Worm (Caenorhabditis elegans): ENCODE measurements around the gene T19H5.6.

DNA sequence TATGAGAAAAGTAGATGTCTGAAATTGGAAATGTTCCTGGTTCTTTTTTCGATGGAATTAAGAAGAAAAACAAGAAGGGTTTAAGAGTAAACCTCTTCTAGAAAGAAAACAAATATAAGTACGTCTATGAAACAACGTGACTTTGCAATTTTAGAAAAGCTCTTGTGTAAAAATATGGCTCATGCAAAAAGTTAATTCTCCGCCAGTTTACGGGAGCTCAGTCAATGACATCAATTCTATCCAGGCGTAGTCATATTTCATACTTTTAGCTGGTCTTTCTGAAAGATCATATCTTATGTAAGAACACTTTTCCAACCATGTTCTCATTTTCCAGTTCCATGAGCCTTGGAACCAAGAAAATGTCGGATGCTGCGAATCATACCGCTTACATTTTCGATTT lies 19.9 kb upstream of the T19H5.6 start:
- no peak for TF ChIP-seq lin-39 (tag; optimal IDR thresholded peaks at IDR 0.05)
- TF ChIP-seq nhr-25 (tag; optimal IDR thresholded peaks at IDR 0.05), result no peak
- TF ChIP-seq nhr-11 (tag; optimal IDR thresholded peaks at IDR 0.05), result no peak
- TF ChIP-seq lin-13 (GFP tag; optimal IDR thresholded peaks at IDR 0.05), result no peak
- no peak for TF ChIP-seq egl-27 (tag; optimal IDR thresholded peaks at IDR 0.05)
- no peak for TF ChIP-seq unc-62 (GFP tag; optimal IDR thresholded peaks at IDR 0.05)
